Worm (Caenorhabditis elegans) whole organism, late embryonic: ENCODE results near the gene srd-25.

Source experiments
- C08G9.2 ChIP-seq: sonication (generic microtip); optimal IDR thresholded peaks from 2 replicates; lab custom pipeline; 2016; ENCODE audit warnings: mild to moderate bottlenecking, missing genetic modification characterization, moderate library complexity, missing compliant biosample characterization
- ama-1 ChIP-seq: fragments of 150-350 bp; optimal IDR thresholded peaks from 2 replicates; lab custom pipeline; 2014
- ceh-22 ChIP-seq: sonication (generic microtip); optimal IDR thresholded peaks from 2 replicates; lab custom pipeline; 2017; ENCODE audit warnings: missing biosample characterization, missing genetic modification characterization
- ceh-9 ChIP-seq: sonication (generic microtip); optimal IDR thresholded peaks from 2 replicates; lab custom pipeline; 2016; ENCODE audit warnings: mild to moderate bottlenecking, missing genetic modification characterization, inconsistent platforms, missing compliant biosample characterization
- ets-4 ChIP-seq: sonication (generic microtip); optimal IDR thresholded peaks from 2 replicates; lab custom pipeline; 2016; ENCODE audit warnings: missing genetic modification characterization, missing compliant biosample characterization
- fax-1 ChIP-seq: sonication (generic microtip); optimal IDR thresholded peaks from 2 replicates; lab custom pipeline; 2016; ENCODE audit warnings: missing genotype, missing genetic modification characterization, missing compliant biosample characterization
- hlh-30 ChIP-seq: sonication (generic microtip); optimal IDR thresholded peaks from 2 replicates; lab custom pipeline; 2017; ENCODE audit warnings: antibody characterized with exemption, missing genetic modification characterization, missing compliant biosample characterization; ENCODE audit not compliant: insufficient read depth
- lim-6 ChIP-seq: sonication (generic microtip); optimal IDR thresholded peaks from 2 replicates; lab custom pipeline; 2016; ENCODE audit warnings: missing genetic modification characterization, missing compliant biosample characterization
- nhr-11 ChIP-seq: fragments of 150-350 bp; optimal IDR thresholded peaks from 2 replicates; lab custom pipeline; 2014; ENCODE audit warnings: missing biosample characterization, missing genetic modification characterization
- nhr-232 ChIP-seq: sonication (generic microtip); optimal IDR thresholded peaks from 2 replicates; lab custom pipeline; 2016; ENCODE audit warnings: missing genetic modification characterization, missing compliant biosample characterization
- pha-4 ChIP-seq: fragments of 150-350 bp; optimal IDR thresholded peaks from 2 replicates; lab custom pipeline; 2018; ENCODE audit warnings: missing biosample characterization, missing genetic modification reagents, missing genetic modification characterization
- ttx-3 ChIP-seq: sonication (generic microtip); optimal IDR thresholded peaks from 2 replicates; lab custom pipeline; 2016; ENCODE audit warnings: missing genetic modification reagents, missing genetic modification characterization, missing compliant biosample characterization
- zip-5 ChIP-seq: sonication (generic microtip); optimal IDR thresholded peaks from 2 replicates; lab custom pipeline; 2016; ENCODE audit warnings: missing genetic modification characterization, missing compliant biosample characterization

DNA sequence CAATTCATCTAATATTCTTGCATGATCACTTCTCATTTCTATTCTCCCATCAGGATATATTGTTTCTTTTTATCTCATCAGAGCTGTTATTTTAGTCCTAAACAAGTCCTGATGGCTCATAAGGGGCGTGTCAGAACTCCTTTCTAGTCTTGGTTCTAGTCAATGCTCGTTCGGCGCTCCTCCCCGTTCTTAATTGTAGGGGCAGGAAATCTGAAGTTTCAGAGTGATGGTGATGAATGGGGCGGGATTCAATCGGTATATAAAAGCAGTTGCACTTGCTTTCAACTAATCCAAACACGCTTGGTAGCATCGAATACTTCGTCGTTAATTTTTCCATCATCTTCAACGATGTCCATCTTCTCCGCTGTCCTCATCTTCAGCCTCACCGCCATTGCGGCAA is 40.4 kb downstream of the srd-25 start, which contains the start of gene C12D5.4:
- no peak for TF ChIP-seq ttx-3 (tag; lab: Kevin White, UChicago)
- TF ChIP-seq ets-4 (tag; lab: Kevin White, UChicago): no peak
- TF ChIP-seq nhr-232 (tag; lab: Kevin White, UChicago): no peak
- no peak for TF ChIP-seq fax-1
- no peak for TF ChIP-seq pha-4 (tag; lab: Kevin White, UChicago)
- TF ChIP-seq ama-1: no peak
- TF ChIP-seq ceh-9 (tag; lab: Kevin White, UChicago): no peak
- no peak for TF ChIP-seq C08G9.2 (tag; lab: Kevin White, UChicago)
- no peak for TF ChIP-seq zip-5 (tag; lab: Kevin White, UChicago)
- no peak for TF ChIP-seq hlh-30 (tag; lab: Kevin White, UChicago)
- no peak for TF ChIP-seq lim-6 (tag; lab: Kevin White, UChicago)
- no peak for TF ChIP-seq nhr-11
- no peak for TF ChIP-seq ceh-22 (tag; lab: Kevin White, UChicago)
